In the genomic region with DNA sequence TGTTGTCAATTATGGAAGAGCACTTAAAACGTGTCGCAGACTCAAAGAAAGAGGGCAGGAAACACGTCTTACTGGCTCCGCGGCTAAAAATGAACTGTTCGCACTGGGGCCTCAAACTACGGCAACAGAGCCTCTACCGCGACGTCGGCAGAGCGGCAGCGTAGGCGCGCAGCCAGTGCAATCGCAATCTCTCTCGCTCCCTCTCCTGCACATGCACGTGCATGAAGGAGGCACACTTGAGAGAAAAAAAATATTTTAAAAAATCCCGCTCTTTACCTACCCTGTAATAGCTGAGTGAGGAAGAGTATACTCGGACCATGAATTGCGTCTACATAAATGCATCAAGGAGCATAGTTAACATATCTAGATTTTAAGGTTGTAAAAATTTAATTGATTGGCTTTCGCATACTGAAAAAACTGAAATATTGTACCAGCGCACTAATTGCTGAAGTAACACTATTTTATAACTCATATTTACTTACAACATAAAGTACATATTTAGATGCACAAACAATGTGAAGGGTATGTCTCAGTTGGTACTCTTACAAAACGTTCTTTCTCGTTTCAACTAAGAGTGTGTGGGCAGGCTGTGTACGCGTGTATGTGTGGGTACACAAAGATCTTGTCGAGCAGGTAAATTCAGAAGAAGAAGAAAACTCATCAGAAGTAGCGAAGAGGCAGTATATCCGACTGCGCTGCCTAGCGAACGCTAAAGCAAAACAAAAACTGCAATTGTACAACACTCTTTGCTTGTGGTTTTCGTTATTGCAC, we compare ENCODE assay signal across 6 fruit fly cellular contexts.
A peak's percentile ranks its signal among the peaks of the same experiment; 100 is the strongest.
TF ChIP-seq lines count a peak whose summit lies in the region.

hid (minus strand) TSS at position 100 of the 771 bp plus-strand sequence.

- TF ChIP-seq CTCF in whole organism, embryonic (GFP tag; optimal IDR thresholded peaks at IDR 0.05; lab: Kevin White, UChicago) = peak; percentile 23

TF ChIP-seq in whole organism, 6 proteins besides CTCF, POLR2A, EP300 and RAD21:
- no peak for TF ChIP-seq CG8478 (optimal IDR thresholded peaks at IDR 0.05; lab: Kevin White, UChicago)
- peak; percentile 76 for TF ChIP-seq Dll (optimal IDR thresholded peaks at IDR 0.05; lab: Kevin White, UChicago)
- TF ChIP-seq pan (optimal IDR thresholded peaks at IDR 0.05; lab: Kevin White, UChicago) = peak; percentile 98
- peak; percentile 7 for TF ChIP-seq psq (optimal IDR thresholded peaks at IDR 0.05; lab: Kevin White, UChicago)
- no peak for TF ChIP-seq usp (GFP tag; optimal IDR thresholded peaks at IDR 0.05; lab: Kevin White, UChicago)
- no peak for TF ChIP-seq EcR (GFP tag; optimal IDR thresholded peaks at IDR 0.05; lab: Kevin White, UChicago)

TF ChIP-seq in whole organism, adult, 20 proteins besides CTCF, POLR2A, EP300 and RAD21 (continues in another document):
- TF ChIP-seq CG1620 (GFP tag; optimal IDR thresholded peaks at IDR 0.05; lab: Kevin White, UChicago) (peak; percentile 73), toe (GFP tag; optimal IDR thresholded peaks at IDR 0.05; lab: Kevin White, UChicago) (peak; percentile 91), CG7045 (GFP tag; optimal IDR thresholded peaks at IDR 0.05; lab: Kevin White, UChicago) (peak; percentile 95), Crg-1 (GFP tag; optimal IDR thresholded peaks at IDR 0.05; lab: Kevin White, UChicago) (peak; percentile 85), Clk (GFP tag; optimal IDR thresholded peaks at IDR 0.05; lab: Kevin White, UChicago) (peak; percentile 89), bab1 (GFP tag; optimal IDR thresholded peaks at IDR 0.05; lab: Kevin White, UChicago) (peak; percentile 91), CG12768 (GFP tag; optimal IDR thresholded peaks at IDR 0.05; lab: Kevin White, UChicago) (peak; percentile 82), cic (GFP tag; optimal IDR thresholded peaks at IDR 0.05; lab: Kevin White, UChicago) (peak; percentile 73), Hr96 (GFP tag; optimal IDR thresholded peaks at IDR 0.05; lab: Kevin White, UChicago) (peak; percentile 88), CG11617 (GFP tag; optimal IDR thresholded peaks at IDR 0.05; lab: Kevin White, UChicago) (peak; percentile 93), ovo (GFP tag; optimal IDR thresholded peaks at IDR 0.05; lab: Kevin White, UChicago) (peak; percentile 65), CG5204 (GFP tag; optimal IDR thresholded peaks at IDR 0.05; lab: Kevin White, UChicago) (peak; percentile 92), cnc (optimal IDR thresholded peaks at IDR 0.05; lab: Kevin White, UChicago) (no peak), CG14711 (tag; optimal IDR thresholded peaks at IDR 0.05; lab: Kevin White, UChicago) (peak; percentile 85), pad (GFP tag; optimal IDR thresholded peaks at IDR 0.05; lab: Kevin White, UChicago) (peak; percentile 80)

TF ChIP-seq in whole organism, embryonic, 481 proteins besides CTCF, POLR2A, EP300 and RAD21 (continues in another document):
- TF ChIP-seq Myb (GFP tag; optimal IDR thresholded peaks at IDR 0.05; lab: Kevin White, UChicago) = peak; percentile 57
- peak; percentile 69 for TF ChIP-seq CG2120 (GFP tag; optimal IDR thresholded peaks at IDR 0.05; lab: Kevin White, UChicago)
- TF ChIP-seq en (GFP tag; optimal IDR thresholded peaks at IDR 0.05; lab: Kevin White, UChicago) = peak; percentile 72
- TF ChIP-seq CG17802 (tag; optimal IDR thresholded peaks at IDR 0.05; lab: Kevin White, UChicago) = peak; percentile 26
- TF ChIP-seq CG10565 (GFP tag; optimal IDR thresholded peaks at IDR 0.05; lab: Kevin White, UChicago) = peak; percentile 63
- TF ChIP-seq oc (tag; optimal IDR thresholded peaks at IDR 0.05; lab: Kevin White, UChicago) = peak; percentile 31
- peak; percentile 90 for TF ChIP-seq Atf-2 (GFP tag; optimal IDR thresholded peaks at IDR 0.05; lab: Kevin White, UChicago)
- no peak for TF ChIP-seq ftz-f1 (GFP tag; optimal IDR thresholded peaks at IDR 0.05; lab: Kevin White, UChicago)
- TF ChIP-seq Deaf1 (tag; optimal IDR thresholded peaks at IDR 0.05; lab: Kevin White, UChicago) = peak; percentile 63
- peak; percentile 69 for TF ChIP-seq al (GFP tag; IDR thresholded peaks at IDR 0.05; lab: Robert Waterston, UW)
- TF ChIP-seq vvl (GFP tag; IDR thresholded peaks at IDR 0.05; lab: Robert Waterston, UW) = peak; percentile 81
- TF ChIP-seq CG2129 (GFP tag; IDR thresholded peaks at IDR 0.05; lab: Robert Waterston, UW; ENCODE audit: partially characterized antibody) = no peak
- TF ChIP-seq ap (GFP tag; IDR thresholded peaks at IDR 0.05; lab: Robert Waterston, UW) = peak; percentile 56
- peak; percentile 26 for TF ChIP-seq emc (GFP tag; optimal IDR thresholded peaks at IDR 0.05; lab: Kevin White, UChicago)
- TF ChIP-seq CG9609 (GFP tag; optimal IDR thresholded peaks at IDR 0.05; lab: Kevin White, UChicago) = peak; percentile 71

TF ChIP-seq in whole organism, prepupa, 60 proteins besides CTCF, POLR2A, EP300 and RAD21 (continues in another document):
- TF ChIP-seq Hr39 (GFP tag; optimal IDR thresholded peaks at IDR 0.05; lab: Kevin White, UChicago) (peak; percentile 98), CG3919 (GFP tag; optimal IDR thresholded peaks at IDR 0.05; lab: Kevin White, UChicago) (peak; percentile 96), achi (GFP tag; optimal IDR thresholded peaks at IDR 0.05; lab: Kevin White, UChicago) (peak; percentile 95), Eip75B (GFP tag; optimal IDR thresholded peaks at IDR 0.05; lab: Kevin White, UChicago) (peak; percentile 96), CG11902 (GFP tag; optimal IDR thresholded peaks at IDR 0.05; lab: Kevin White, UChicago) (peak; percentile 98), Eip93F (GFP tag; optimal IDR thresholded peaks at IDR 0.05; lab: Kevin White, UChicago) (peak; percentile 84), Gug (GFP tag; IDR thresholded peaks at IDR 0.05; lab: Robert Waterston, UW) (peak; percentile 95), esn (GFP tag; optimal IDR thresholded peaks at IDR 0.05; lab: Kevin White, UChicago) (peak; percentile 98), acj6 (GFP tag; optimal IDR thresholded peaks at IDR 0.05; lab: Kevin White, UChicago) (peak; percentile 96), CG7368 (GFP tag; optimal IDR thresholded peaks at IDR 0.05; lab: Kevin White, UChicago) (peak; percentile 93), Sox15 (GFP tag; optimal IDR thresholded peaks at IDR 0.05; lab: Kevin White, UChicago) (peak; percentile 98), CG15336 (GFP tag; IDR thresholded peaks at IDR 0.05; lab: Robert Waterston, UW) (peak; percentile 89), OdsH (GFP tag; optimal IDR thresholded peaks at IDR 0.05; lab: Kevin White, UChicago) (peak; percentile 96), CG6854 (GFP tag; optimal IDR thresholded peaks at IDR 0.05; lab: Kevin White, UChicago) (peak; percentile 93), Hr38 (GFP tag; optimal IDR thresholded peaks at IDR 0.05; lab: Kevin White, UChicago) (peak; percentile 49), eg (GFP tag; IDR thresholded peaks at IDR 0.05; lab: Robert Waterston, UW) (peak; percentile 89)

TF ChIP-seq in whole organism, pupa, 21 proteins besides CTCF, POLR2A, EP300 and RAD21 (continues in another document):
- TF ChIP-seq CG13204 (GFP tag; optimal IDR thresholded peaks at IDR 0.05; lab: Kevin White, UChicago) = peak; percentile 81
- peak; percentile 94 for TF ChIP-seq Pif1B (GFP tag; optimal IDR thresholded peaks at IDR 0.05; lab: Kevin White, UChicago)
- peak; percentile 83 for TF ChIP-seq EcR (GFP tag; optimal IDR thresholded peaks at IDR 0.05; lab: Kevin White, UChicago)
- peak; percentile 89 for TF ChIP-seq Ets98B (GFP tag; IDR thresholded peaks at IDR 0.05; lab: Robert Waterston, UW)
- peak; percentile 93 for TF ChIP-seq fd96Ca (GFP tag; IDR thresholded peaks at IDR 0.05; lab: Robert Waterston, UW)
- peak; percentile 95 for TF ChIP-seq CG34367 (tag; optimal IDR thresholded peaks at IDR 0.05; lab: Kevin White, UChicago)
- peak; percentile 94 for TF ChIP-seq CG10348 (GFP tag; IDR thresholded peaks at IDR 0.05; lab: Robert Waterston, UW)
- TF ChIP-seq rn (GFP tag; IDR thresholded peaks at IDR 0.05; lab: Robert Waterston, UW) = peak; percentile 91
- TF ChIP-seq CG8301 (tag; optimal IDR thresholded peaks at IDR 0.05; lab: Kevin White, UChicago) = peak; percentile 97
- peak; percentile 97 for TF ChIP-seq Pif1A (GFP tag; optimal IDR thresholded peaks at IDR 0.05; lab: Kevin White, UChicago)
- TF ChIP-seq CG8159 (tag; optimal IDR thresholded peaks at IDR 0.05; lab: Kevin White, UChicago) = peak; percentile 99
- TF ChIP-seq Snoo (tag; optimal IDR thresholded peaks at IDR 0.05; lab: Kevin White, UChicago) = peak; percentile 94
- TF ChIP-seq CG4496 (GFP tag; IDR thresholded peaks at IDR 0.05; lab: Robert Waterston, UW) = peak; percentile 93
- TF ChIP-seq CG9948 (tag; optimal IDR thresholded peaks at IDR 0.05; lab: Kevin White, UChicago) = peak; percentile 96
- peak; percentile 97 for TF ChIP-seq CG14655 (GFP tag; optimal IDR thresholded peaks at IDR 0.05; lab: Kevin White, UChicago)
- TF ChIP-seq CG32121 (GFP tag; IDR thresholded peaks at IDR 0.05; lab: Robert Waterston, UW) = peak; percentile 94
- TF ChIP-seq D1 (tag; optimal IDR thresholded peaks at IDR 0.05; lab: Kevin White, UChicago) = peak; percentile 85

TF ChIP-seq in whole organism, wandering third instar larva, 38 proteins besides CTCF, POLR2A, EP300 and RAD21 (continues in another document):
- TF ChIP-seq Jra (GFP tag; optimal IDR thresholded peaks at IDR 0.05; lab: Kevin White, UChicago) (peak; percentile 79), sage (GFP tag; optimal IDR thresholded peaks at IDR 0.05; lab: Kevin White, UChicago) (peak; percentile 63), jim (GFP tag; optimal IDR thresholded peaks at IDR 0.05; lab: Kevin White, UChicago) (no peak), fru (GFP tag; optimal IDR thresholded peaks at IDR 0.05; lab: Kevin White, UChicago) (peak; percentile 97), N (GFP tag; optimal IDR thresholded peaks at IDR 0.05; lab: Kevin White, UChicago) (no peak), Hr83 (GFP tag; optimal IDR thresholded peaks at IDR 0.05; lab: Kevin White, UChicago; ENCODE audit: poor library complexity, severe bottlenecking) (peak; percentile 10), HLH106 (tag; optimal IDR thresholded peaks at IDR 0.05; lab: Kevin White, UChicago) (peak; percentile 96), Vsx2 (GFP tag; optimal IDR thresholded peaks at IDR 0.05; lab: Kevin White, UChicago; ENCODE audit: partially characterized antibody) (peak; percentile 72), Myc (optimal IDR thresholded peaks at IDR 0.05; lab: Kevin White, UChicago) (no peak), rgr (GFP tag; optimal IDR thresholded peaks at IDR 0.05; lab: Kevin White, UChicago) (peak; percentile 93), h (GFP tag; optimal IDR thresholded peaks at IDR 0.05; lab: Kevin White, UChicago) (peak; percentile 96), Abd-B (GFP tag; optimal IDR thresholded peaks at IDR 0.05; lab: Kevin White, UChicago) (no peak), psq (GFP tag; optimal IDR thresholded peaks at IDR 0.05; lab: Kevin White, UChicago) (peak; percentile 98), Hr78 (GFP tag; optimal IDR thresholded peaks at IDR 0.05; lab: Kevin White, UChicago) (no peak), woc (GFP tag; optimal IDR thresholded peaks at IDR 0.05; lab: Kevin White, UChicago) (peak; percentile 99), foxo (GFP tag; optimal IDR thresholded peaks at IDR 0.05; lab: Kevin White, UChicago) (peak; percentile 41 to 95), usp (GFP tag; optimal IDR thresholded peaks at IDR 0.05; lab: Kevin White, UChicago) (no peak), ey (GFP tag; optimal IDR thresholded peaks at IDR 0.05; lab: Kevin White, UChicago) (peak; percentile 97), Mio (GFP tag; optimal IDR thresholded peaks at IDR 0.05; lab: Kevin White, UChicago) (peak; percentile 44)
